Fruit fly (Drosophila melanogaster) whole organism, embryonic: ENCODE results near the gene LPCAT.

ENCODE experiments used
- Antp ChIP-seq: fragments of 200-800 bp; sonication (Bioruptor generic); optimal IDR thresholded peaks from 3 replicates; lab custom pipeline; 2016; ENCODE audit warnings: missing biosample characterization, missing genetic modification characterization
- Atf-2 ChIP-seq: fragments of 200-800 bp; sonication (Bioruptor generic); optimal IDR thresholded peaks from 2 replicates; lab custom pipeline; 2016; ENCODE audit warnings: missing biosample characterization, missing genetic modification characterization
- CG10462 ChIP-seq: fragments of 200-800 bp; sonication (Bioruptor generic); optimal IDR thresholded peaks from 2 replicates; lab custom pipeline; 2016; ENCODE audit warnings: missing biosample characterization, missing genetic modification characterization
- CG11723 ChIP-seq: fragments of 200-800 bp; sonication (Bioruptor generic); optimal IDR thresholded peaks from 2 replicates; lab custom pipeline; 2017; ENCODE audit warnings: missing biosample characterization, mild to moderate bottlenecking, missing genetic modification characterization
- CG13296 ChIP-seq: fragments of 200-800 bp; sonication (Bioruptor generic); optimal IDR thresholded peaks from 3 replicates; lab custom pipeline; 2018; ENCODE audit warnings: missing biosample characterization, mild to moderate bottlenecking, missing genetic modification characterization
- CG15011 ChIP-seq: fragments of 200-800 bp; sonication (Bioruptor generic); optimal IDR thresholded peaks from 3 replicates; lab custom pipeline; 2018; ENCODE audit warnings: missing biosample characterization, mild to moderate bottlenecking, missing genetic modification characterization
- CG18619 ChIP-seq: fragments of 200-800 bp; sonication (Bioruptor generic); optimal IDR thresholded peaks from 3 replicates; lab custom pipeline; 2017; ENCODE audit warnings: missing biosample characterization, mild to moderate bottlenecking, missing genetic modification characterization
- CG2116 ChIP-seq: fragments of 200-800 bp; sonication (Bioruptor generic); optimal IDR thresholded peaks from 3 replicates; lab custom pipeline; 2018; ENCODE audit warnings: missing biosample characterization, mild to moderate bottlenecking, missing genetic modification characterization
- CG31441 ChIP-seq: fragments of 200-800 bp; sonication (Bioruptor generic); IDR thresholded peaks from 2 replicates; pipeline ENCODE4 v1.3.6; 2022; ENCODE audit warnings: missing biosample characterization, missing genetic modification characterization
- CG3163 ChIP-seq: fragments of 200-800 bp; sonication (Bioruptor generic); optimal IDR thresholded peaks from 3 replicates; lab custom pipeline; 2016; ENCODE audit warnings: missing biosample characterization, missing genetic modification characterization
- CG33557 ChIP-seq: fragments of 200-800 bp; sonication (Bioruptor generic); optimal IDR thresholded peaks from 2 replicates; lab custom pipeline; 2019; ENCODE audit warnings: missing biosample characterization, mild to moderate bottlenecking, missing genetic modification characterization, moderate library complexity
- CG4404 ChIP-seq: fragments of 200-800 bp; sonication (Bioruptor generic); IDR thresholded peaks from 2 replicates; pipeline ENCODE4 v1.3.6; 2022; ENCODE audit warnings: missing biosample characterization, missing genetic modification characterization
- CG4707 ChIP-seq: fragments of 200-800 bp; sonication (Bioruptor generic); optimal IDR thresholded peaks from 2 replicates; lab custom pipeline; 2018; ENCODE audit warnings: missing biosample characterization, mild to moderate bottlenecking, missing genetic modification characterization, moderate library complexity
- CG4820 ChIP-seq: fragments of 200-800 bp; sonication (Bioruptor generic); optimal IDR thresholded peaks from 3 replicates; lab custom pipeline; 2016; ENCODE audit warnings: missing biosample characterization, missing genetic modification characterization
- CG5953 ChIP-seq: fragments of 200-800 bp; sonication (Bioruptor generic); IDR thresholded peaks from 2 replicates; pipeline ENCODE4 v1.3.6; 2022; ENCODE audit warnings: missing biosample characterization, missing genetic modification characterization
- CG7987 ChIP-seq: fragments of 200-800 bp; sonication (Bioruptor generic); optimal IDR thresholded peaks from 2 replicates; lab custom pipeline; 2018; ENCODE audit warnings: missing biosample characterization, mild to moderate bottlenecking, missing genetic modification characterization, moderate library complexity
- CG8944 ChIP-seq: fragments of 200-800 bp; sonication (Bioruptor generic); optimal IDR thresholded peaks from 3 replicates; lab custom pipeline; 2016; ENCODE audit warnings: missing biosample characterization, missing genetic modification characterization
- CHES-1-like ChIP-seq: fragments of 200-800 bp; sonication (Bioruptor generic); optimal IDR thresholded peaks from 2 replicates; lab custom pipeline; 2016; ENCODE audit warnings: missing biosample characterization, missing genetic modification characterization
- Dad ChIP-seq: fragments of 200-800 bp; sonication (Bioruptor generic); optimal IDR thresholded peaks from 3 replicates; lab custom pipeline; 2016; ENCODE audit warnings: missing biosample characterization, missing genetic modification characterization
- Elba2 ChIP-seq: fragments of 200-800 bp; sonication (Bioruptor generic); optimal IDR thresholded peaks from 3 replicates; lab custom pipeline; 2016; ENCODE audit warnings: missing biosample characterization, missing genetic modification characterization
- HLHmδ ChIP-seq: fragments of 200-800 bp; sonication (Bioruptor generic); optimal IDR thresholded peaks from 2 replicates; lab custom pipeline; 2018; ENCODE audit warnings: missing biosample characterization, mild to moderate bottlenecking, missing genetic modification characterization, moderate library complexity
- Hand ChIP-seq: fragments of 200-800 bp; sonication (Bioruptor generic); optimal IDR thresholded peaks from 2 replicates; lab custom pipeline; 2017; ENCODE audit warnings: mild to moderate bottlenecking, missing biosample characterization, missing genetic modification reagents, missing genetic modification characterization
- Jarid2 ChIP-seq: fragments of 200-800 bp; sonication (Bioruptor generic); optimal IDR thresholded peaks from 3 replicates; lab custom pipeline; 2017; ENCODE audit warnings: mild to moderate bottlenecking, missing biosample characterization, missing genetic modification reagents, missing genetic modification characterization
- Myb ChIP-seq: fragments of 200-800 bp; sonication (Bioruptor generic); optimal IDR thresholded peaks from 2 replicates; lab custom pipeline; 2016; ENCODE audit warnings: missing biosample characterization, missing genetic modification characterization
- NC2β ChIP-seq: fragments of 200-800 bp; sonication (Bioruptor generic); optimal IDR thresholded peaks from 2 replicates; lab custom pipeline; 2016; ENCODE audit warnings: missing biosample characterization, missing genetic modification characterization
- Poxn ChIP-seq: fragments of 200-800 bp; sonication (Bioruptor generic); IDR thresholded peaks from 2 replicates; pipeline ENCODE4 v1.3.6; 2022; ENCODE audit warnings: missing biosample characterization, missing genetic modification characterization
- Rfx ChIP-seq: fragments of 200-800 bp; sonication (Bioruptor generic); IDR thresholded peaks from 2 replicates; pipeline ENCODE4 v1.3.6; 2022; ENCODE audit warnings: missing biosample characterization, missing genetic modification characterization
- Tbp ChIP-seq: fragments of >200 bp; optimal IDR thresholded peaks from 2 replicates; lab custom pipeline; 2018; ENCODE audit warnings: missing biosample characterization, missing genetic modification characterization
- Xbp1 ChIP-seq: fragments of 200-800 bp; sonication (Bioruptor generic); optimal IDR thresholded peaks from 3 replicates; lab custom pipeline; 2016; ENCODE audit warnings: missing biosample characterization, mild to moderate bottlenecking, missing genetic modification characterization
- ab ChIP-seq: fragments of 200-800 bp; sonication (Bioruptor generic); optimal IDR thresholded peaks from 2 replicates; lab custom pipeline; 2016; ENCODE audit warnings: missing biosample characterization, missing genetic modification characterization
- ara ChIP-seq: fragments of 200-800 bp; sonication (Bioruptor generic); IDR thresholded peaks from 2 replicates; pipeline ENCODE4 v1.3.6; 2022; ENCODE audit warnings: missing biosample characterization, missing genetic modification characterization
- chif ChIP-seq, 2 experiments: fragments of 200-800 bp; sonication (Bioruptor generic); optimal IDR thresholded peaks; 3 replicates each; lab custom pipeline; 2016; ENCODE audit warnings: missing biosample characterization in 2 of 2, missing genetic modification characterization in 2 of 2
- ci ChIP-seq: fragments of 200-800 bp; sonication (Bioruptor generic); IDR thresholded peaks from 3 replicates; pipeline ENCODE4 v1.3.6; 2022; ENCODE audit warnings: missing biosample characterization, missing genetic modification characterization
- dysf ChIP-seq: fragments of 200-800 bp; sonication (Bioruptor generic); IDR thresholded peaks from 3 replicates; pipeline ENCODE4 v1.3.6; 2022; ENCODE audit warnings: missing biosample characterization, missing genetic modification characterization
- fru ChIP-seq: fragments of >200 bp; optimal IDR thresholded peaks from 2 replicates; lab custom pipeline; 2017
- grau ChIP-seq: fragments of 200-800 bp; optimal IDR thresholded peaks from 3 replicates; lab custom pipeline; 2019; ENCODE audit warnings: missing biosample characterization, mild to moderate bottlenecking, missing genetic modification characterization, moderate library complexity
- jumu ChIP-seq: fragments of 200-800 bp; sonication (Bioruptor generic); optimal IDR thresholded peaks from 3 replicates; lab custom pipeline; 2016; ENCODE audit warnings: missing biosample characterization, missing genetic modification characterization
- lmd ChIP-seq: fragments of 200-800 bp; sonication (Bioruptor generic); IDR thresholded peaks from 2 replicates; pipeline ENCODE4 v1.3.6; 2022; ENCODE audit warnings: missing biosample characterization, missing genetic modification characterization
- mld ChIP-seq: fragments of 200-800 bp; sonication (Bioruptor generic); IDR thresholded peaks from 3 replicates; pipeline ENCODE4 v1.3.6; 2022; ENCODE audit warnings: missing biosample characterization, missing genetic modification characterization; ENCODE audit not compliant: partially characterized antibody
- oc ChIP-seq: fragments of 200-800 bp; sonication (Bioruptor generic); optimal IDR thresholded peaks from 2 replicates; lab custom pipeline; 2018; ENCODE audit warnings: missing biosample characterization, mild to moderate bottlenecking, missing genetic modification characterization, moderate library complexity
- p53 ChIP-seq: fragments of 200-800 bp; sonication (Bioruptor generic); optimal IDR thresholded peaks from 2 replicates; lab custom pipeline; 2016; ENCODE audit warnings: missing biosample characterization, missing genetic modification characterization
- pb ChIP-seq: fragments of 200-800 bp; sonication (Bioruptor generic); optimal IDR thresholded peaks from 3 replicates; lab custom pipeline; 2016; ENCODE audit warnings: missing biosample characterization, missing genetic modification characterization
- pita ChIP-seq: fragments of 200-800 bp; sonication (Bioruptor generic); optimal IDR thresholded peaks from 2 replicates; lab custom pipeline; 2017; ENCODE audit warnings: missing biosample characterization, mild to moderate bottlenecking, missing genetic modification characterization
- repo ChIP-seq: fragments of 200-800 bp; sonication (Bioruptor generic); optimal IDR thresholded peaks from 2 replicates; lab custom pipeline; 2016; ENCODE audit warnings: missing biosample characterization, missing genetic modification characterization
- schlank ChIP-seq: fragments of 200-800 bp; sonication (Bioruptor generic); optimal IDR thresholded peaks from 2 replicates; lab custom pipeline; 2018; ENCODE audit warnings: missing biosample characterization, mild to moderate bottlenecking, missing genetic modification characterization
- tna ChIP-seq: fragments of 200-800 bp; sonication (Bioruptor generic); IDR thresholded peaks from 2 replicates; pipeline ENCODE4 v1.3.6; 2022; ENCODE audit warnings: missing biosample characterization, missing genetic modification characterization; ENCODE audit not compliant: partially characterized antibody
- trh ChIP-seq: fragments of 200-800 bp; sonication (Bioruptor generic); optimal IDR thresholded peaks from 2 replicates; lab custom pipeline; 2016; ENCODE audit warnings: missing biosample characterization, missing genetic modification characterization
- tx ChIP-seq: fragments of 200-800 bp; sonication (Bioruptor generic); optimal IDR thresholded peaks from 2 replicates; lab custom pipeline; 2016; ENCODE audit warnings: missing biosample characterization, missing genetic modification characterization
- wdn ChIP-seq: fragments of 200-800 bp; sonication (Bioruptor generic); IDR thresholded peaks from 2 replicates; pipeline ENCODE4 v1.3.6; 2022; ENCODE audit warnings: missing biosample characterization, missing genetic modification characterization
- wek ChIP-seq: fragments of 200-800 bp; sonication (Bioruptor generic); optimal IDR thresholded peaks from 3 replicates; lab custom pipeline; 2018; ENCODE audit warnings: missing biosample characterization, mild to moderate bottlenecking, missing genetic modification characterization, moderate library complexity
- zfh1 ChIP-seq: fragments of 200-800 bp; sonication (Bioruptor generic); IDR thresholded peaks from 3 replicates; pipeline ENCODE4 v1.3.6; 2022; ENCODE audit warnings: missing biosample characterization, missing genetic modification characterization

The LPCAT gene

DNA sequence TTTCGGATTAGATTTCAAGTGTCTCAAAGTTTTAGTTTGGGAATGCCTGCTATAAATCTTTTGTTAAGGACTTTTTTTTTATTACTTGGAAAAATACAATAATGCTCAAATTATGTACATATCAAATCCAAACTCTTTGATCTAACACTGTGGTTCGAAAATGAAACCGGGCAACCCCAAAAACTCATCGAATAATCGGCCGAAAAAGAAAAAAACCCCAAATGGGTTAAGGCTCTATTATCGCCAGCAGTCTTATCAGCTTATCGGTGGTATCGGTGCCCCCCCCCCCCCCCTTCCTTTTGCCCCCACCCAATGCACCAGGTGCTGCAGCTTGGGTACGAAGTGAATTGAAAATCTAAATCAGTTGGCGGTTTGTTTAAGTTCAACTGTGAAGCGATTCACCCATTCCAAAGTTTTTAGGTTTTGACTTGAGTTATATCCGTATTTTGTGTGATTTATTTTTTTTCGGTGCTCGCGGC, 37.9 kb upstream of the LPCAT start (continued):
- TF ChIP-seq ci (GFP tag; lab: Robert Waterston, UW), result 0 out of 3 replicates have a peak, but pooled peaks have one; percentile 21
- TF ChIP-seq tx (GFP tag; lab: Kevin White, UChicago), result no peak
- TF ChIP-seq zfh1 (GFP tag; lab: Robert Waterston, UW), result no peak
- TF ChIP-seq, all 482 proteins: peak for 4

DNA sequence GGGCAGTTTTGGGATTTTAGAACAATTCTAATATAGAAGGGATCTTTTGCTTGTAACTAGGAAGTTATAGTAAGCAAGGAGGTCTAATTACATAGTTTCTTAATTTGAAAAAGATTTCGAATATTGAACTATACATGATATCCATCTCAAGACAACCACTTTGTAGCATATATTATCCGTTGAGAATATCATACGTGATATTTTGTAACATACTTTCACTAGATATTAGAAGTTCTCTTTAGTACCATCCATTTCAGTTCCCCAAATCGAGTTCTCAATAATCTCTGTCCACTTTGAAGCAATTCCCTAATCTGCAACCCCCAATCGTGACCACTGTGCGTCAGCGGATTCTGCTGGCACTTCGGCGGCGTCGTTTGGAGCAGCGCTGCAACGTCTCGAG, 35.7 kb upstream of the LPCAT start:
- TF ChIP-seq CG7987 (GFP tag; lab: Kevin White, UChicago), result no peak
- TF ChIP-seq Tbp (GFP tag; lab: Kevin White, UChicago), result no peak
- no peak for TF ChIP-seq CG3163 (GFP tag; lab: Kevin White, UChicago)
- TF ChIP-seq CG11723, result no peak
- no peak for TF ChIP-seq mld (GFP tag; lab: Robert Waterston, UW)
- no peak for TF ChIP-seq CG13296
- no peak for TF ChIP-seq Hand (GFP tag; lab: Kevin White, UChicago)
- TF ChIP-seq Xbp1 (GFP tag; lab: Kevin White, UChicago), result no peak
- TF ChIP-seq CG10462 (GFP tag; lab: Kevin White, UChicago), result no peak
- TF ChIP-seq NC2β (GFP tag; lab: Kevin White, UChicago), result no peak
- TF ChIP-seq Rfx, result no peak
- TF ChIP-seq HLHmδ (GFP tag; lab: Kevin White, UChicago), result no peak
- no peak for TF ChIP-seq trh
- no peak for TF ChIP-seq CG18619 (GFP tag; lab: Kevin White, UChicago)
- no peak for TF ChIP-seq p53 (GFP tag; lab: Kevin White, UChicago)
- TF ChIP-seq oc (tag; lab: Kevin White, UChicago), result no peak
- no peak for TF ChIP-seq repo (GFP tag; lab: Kevin White, UChicago)
- no peak for TF ChIP-seq pb
- peak; percentile 25 for TF ChIP-seq grau (tag; lab: Kevin White, UChicago)
- TF ChIP-seq Dad (GFP tag; lab: Kevin White, UChicago), result no peak
- peak; percentile 38 for TF ChIP-seq CG31441
- TF ChIP-seq wek (GFP tag; lab: Kevin White, UChicago), result no peak
- no peak for TF ChIP-seq CG8944
- TF ChIP-seq tna, result no peak
- no peak for TF ChIP-seq dysf (GFP tag; lab: Robert Waterston, UW)
- TF ChIP-seq CG4707 (GFP tag; lab: Kevin White, UChicago), result peak; percentile 57
- no peak for TF ChIP-seq wdn (GFP tag; lab: Robert Waterston, UW)
- TF ChIP-seq CG4820 (GFP tag; lab: Kevin White, UChicago), result no peak
- no peak for TF ChIP-seq CG5953 (GFP tag; lab: Robert Waterston, UW)
- TF ChIP-seq Myb (GFP tag; lab: Kevin White, UChicago), result no peak
- no peak for TF ChIP-seq ara (GFP tag; lab: Robert Waterston, UW)
- peak in 1 of 2 experiments; percentile 1 for TF ChIP-seq chif (GFP tag; optimal IDR thresholded peaks at IDR 0.05; lab: Kevin White, UChicago)
- no peak for TF ChIP-seq ab
- peak; percentile 15 for TF ChIP-seq CG33557 (GFP tag; lab: Kevin White, UChicago)
- no peak for TF ChIP-seq jumu (GFP tag; lab: Kevin White, UChicago)
- no peak for TF ChIP-seq Antp (GFP tag; lab: Kevin White, UChicago)
- TF ChIP-seq Elba2 (GFP tag; lab: Kevin White, UChicago), result no peak
- no peak for TF ChIP-seq CHES-1-like (GFP tag; lab: Kevin White, UChicago)
- TF ChIP-seq Poxn (GFP tag; lab: Robert Waterston, UW), result no peak
- TF ChIP-seq lmd (GFP tag; lab: Robert Waterston, UW), result 0 out of 2 replicates have a peak, but pooled peaks have one; percentile 15
- no peak for TF ChIP-seq Jarid2 (GFP tag; lab: Kevin White, UChicago)
- peak; percentile 1 for TF ChIP-seq Atf-2 (GFP tag; lab: Kevin White, UChicago)
- no peak for TF ChIP-seq schlank (tag; lab: Kevin White, UChicago)
- no peak for TF ChIP-seq CG15011 (GFP tag; lab: Kevin White, UChicago)
- no peak for TF ChIP-seq fru (lab: Kevin White, UChicago)
- no peak for TF ChIP-seq pita (GFP tag; lab: Kevin White, UChicago)
- no peak for TF ChIP-seq CG4404
- TF ChIP-seq CG2116 (GFP tag; lab: Kevin White, UChicago), result no peak
